Fruit fly (Drosophila melanogaster) whole organism, embryonic: ENCODE data around the gene CG15922.

Source experiments
- Ada2b ChIP-seq: fragments of 200-800 bp; sonication (Bioruptor generic); IDR thresholded peaks from 2 replicates; pipeline ENCODE4 v1.3.6; 2022; ENCODE audit warnings: missing biosample characterization, missing genetic modification characterization
- Awh ChIP-seq: fragments of 200-800 bp; sonication (Bioruptor generic); IDR thresholded peaks from 2 replicates; pipeline ENCODE4, ENCODE4 v1.3.6; 2022; ENCODE audit warnings: missing biosample characterization, missing genetic modification characterization
- CG10979 ChIP-seq: fragments of 200-800 bp; sonication (Bioruptor generic); optimal IDR thresholded peaks from 2 replicates; lab custom pipeline; 2018; ENCODE audit warnings: missing biosample characterization, mild to moderate bottlenecking, missing genetic modification characterization, moderate library complexity
- CG11093 ChIP-seq: fragments of 200-800 bp; sonication (Bioruptor generic); IDR thresholded peaks from 3 replicates; pipeline ENCODE4 v1.3.6; 2022; ENCODE audit warnings: missing biosample characterization, missing genetic modification characterization
- CG11398 ChIP-seq: fragments of 200-800 bp; sonication (Bioruptor generic); optimal IDR thresholded peaks from 2 replicates; lab custom pipeline; 2016; ENCODE audit warnings: missing biosample characterization, missing genetic modification characterization
- CG11504 ChIP-seq: fragments of 200-800 bp; sonication (Bioruptor generic); optimal IDR thresholded peaks from 3 replicates; lab custom pipeline; 2019; ENCODE audit warnings: missing biosample characterization, mild to moderate bottlenecking, missing genetic modification characterization, moderate library complexity
- CG1233 ChIP-seq: fragments of 200-800 bp; sonication (Bioruptor generic); optimal IDR thresholded peaks from 4 replicates; lab custom pipeline; 2018; ENCODE audit warnings: missing biosample characterization, mild to moderate bottlenecking, missing genetic modification characterization
- CG12659 ChIP-seq: fragments of 200-800 bp; sonication (Bioruptor generic); optimal IDR thresholded peaks from 3 replicates; lab custom pipeline; 2017; ENCODE audit warnings: mild to moderate bottlenecking, missing biosample characterization, missing genetic modification reagents, missing genetic modification characterization
- CG13296 ChIP-seq: fragments of 200-800 bp; sonication (Bioruptor generic); optimal IDR thresholded peaks from 3 replicates; lab custom pipeline; 2018; ENCODE audit warnings: missing biosample characterization, mild to moderate bottlenecking, missing genetic modification characterization
- CG13424 ChIP-seq: fragments of 200-800 bp; sonication (Bioruptor generic); optimal IDR thresholded peaks from 2 replicates; lab custom pipeline; 2019; ENCODE audit warnings: missing biosample characterization, mild to moderate bottlenecking, missing genetic modification characterization, moderate library complexity
- CG1647 ChIP-seq: fragments of 200-800 bp; sonication (Bioruptor generic); optimal IDR thresholded peaks from 3 replicates; lab custom pipeline; 2016; ENCODE audit warnings: missing biosample characterization, missing genetic modification characterization
- CG17361 ChIP-seq: fragments of 200-800 bp; sonication (Bioruptor generic); IDR thresholded peaks from 3 replicates; pipeline ENCODE4 v1.3.6; 2022; ENCODE audit warnings: missing biosample characterization, missing genetic modification characterization
- CG18011 ChIP-seq: fragments of 200-800 bp; sonication (Bioruptor generic); optimal IDR thresholded peaks from 2 replicates; lab custom pipeline; 2017; ENCODE audit warnings: missing biosample characterization, missing genetic modification characterization, mild to moderate bottlenecking, moderate library complexity, missing genotype
- CG18619 ChIP-seq: fragments of 200-800 bp; sonication (Bioruptor generic); optimal IDR thresholded peaks from 3 replicates; lab custom pipeline; 2017; ENCODE audit warnings: missing biosample characterization, mild to moderate bottlenecking, missing genetic modification characterization
- CG31441 ChIP-seq: fragments of 200-800 bp; sonication (Bioruptor generic); IDR thresholded peaks from 2 replicates; pipeline ENCODE4 v1.3.6; 2022; ENCODE audit warnings: missing biosample characterization, missing genetic modification characterization
- CG3281 ChIP-seq: fragments of 200-800 bp; sonication (Bioruptor generic); optimal IDR thresholded peaks from 3 replicates; lab custom pipeline; 2017; ENCODE audit warnings: missing biosample characterization, mild to moderate bottlenecking, missing genetic modification characterization
- CG3847 ChIP-seq: fragments of 200-800 bp; sonication (Bioruptor generic); IDR thresholded peaks from 2 replicates; pipeline ENCODE4 v1.3.6; 2022; ENCODE audit warnings: missing biosample characterization, missing genetic modification characterization
- CG5180 ChIP-seq: fragments of 200-800 bp; sonication (Bioruptor generic); optimal IDR thresholded peaks from 3 replicates; lab custom pipeline; 2017; ENCODE audit warnings: missing biosample characterization, missing genetic modification characterization, mild to moderate bottlenecking, moderate library complexity, missing genetic modification reagents
- CG7372 ChIP-seq: fragments of 200-800 bp; sonication (Bioruptor generic); IDR thresholded peaks from 2 replicates; pipeline ENCODE4 v1.3.6; 2022; ENCODE audit warnings: missing biosample characterization, missing genetic modification characterization
- CG8281 ChIP-seq: fragments of 200-800 bp; sonication (Bioruptor generic); optimal IDR thresholded peaks from 2 replicates; lab custom pipeline; 2018; ENCODE audit warnings: missing biosample characterization, mild to moderate bottlenecking, missing genetic modification characterization, moderate library complexity
- CG9817 ChIP-seq: fragments of 200-800 bp; sonication (Bioruptor generic); optimal IDR thresholded peaks from 2 replicates; lab custom pipeline; 2018; ENCODE audit warnings: missing biosample characterization, mild to moderate bottlenecking, missing genetic modification characterization, moderate library complexity
- CTCF ChIP-seq: fragments of 200-800 bp; sonication (Bioruptor generic); optimal IDR thresholded peaks from 2 replicates; lab custom pipeline; 2017; ENCODE audit warnings: missing biosample characterization, mild to moderate bottlenecking, missing genetic modification characterization, moderate library complexity
- CoRest ChIP-seq: fragments of 200-800 bp; sonication (Bioruptor generic); optimal IDR thresholded peaks from 3 replicates; lab custom pipeline; 2018; ENCODE audit warnings: missing biosample characterization, mild to moderate bottlenecking, missing genetic modification characterization, moderate library complexity
- CrebB ChIP-seq: fragments of 200-800 bp; sonication (Bioruptor generic); optimal IDR thresholded peaks from 3 replicates; lab custom pipeline; 2018; ENCODE audit warnings: missing biosample characterization, mild to moderate bottlenecking, missing genetic modification characterization
- E2f2 ChIP-seq: fragments of 200-800 bp; sonication (Bioruptor generic); IDR thresholded peaks from 2 replicates; pipeline ENCODE4 v1.3.6; 2022; ENCODE audit warnings: missing biosample characterization, missing genetic modification characterization
- H15 ChIP-seq: fragments of 200-800 bp; sonication (Bioruptor generic); IDR thresholded peaks from 3 replicates; pipeline ENCODE4 v1.3.6; 2022; ENCODE audit warnings: missing biosample characterization, missing genetic modification characterization
- Hsf ChIP-seq: fragments of 200-800 bp; sonication (Bioruptor generic); optimal IDR thresholded peaks from 3 replicates; lab custom pipeline; 2016; ENCODE audit warnings: missing biosample characterization, missing genetic modification characterization
- MTF-1 ChIP-seq: fragments of 200-800 bp; sonication (Bioruptor generic); optimal IDR thresholded peaks from 2 replicates; lab custom pipeline; 2018; ENCODE audit warnings: missing biosample characterization, mild to moderate bottlenecking, missing genetic modification characterization, borderline replicate concordance
- Opbp ChIP-seq: fragments of 200-800 bp; sonication (Bioruptor generic); IDR thresholded peaks from 3 replicates; pipeline ENCODE4 v1.3.6; 2022; ENCODE audit warnings: missing biosample characterization, missing genetic modification characterization; ENCODE audit not compliant: partially characterized antibody
- ab ChIP-seq: fragments of 200-800 bp; sonication (Bioruptor generic); optimal IDR thresholded peaks from 2 replicates; lab custom pipeline; 2016; ENCODE audit warnings: missing biosample characterization, missing genetic modification characterization
- ac ChIP-seq: fragments of 200-800 bp; sonication (Bioruptor generic); optimal IDR thresholded peaks from 3 replicates; lab custom pipeline; 2017; ENCODE audit warnings: missing biosample characterization, mild to moderate bottlenecking, missing genetic modification characterization
- cad ChIP-seq: fragments of >200 bp; optimal IDR thresholded peaks from 2 replicates; lab custom pipeline; 2017; ENCODE audit warnings: missing biosample characterization, missing genetic modification characterization
- dm ChIP-seq: fragments of 200-800 bp; sonication (Bioruptor generic); optimal IDR thresholded peaks from 3 replicates; lab custom pipeline; 2016; ENCODE audit warnings: missing biosample characterization, missing genetic modification characterization
- dmrt11E ChIP-seq: fragments of 200-800 bp; sonication (Bioruptor generic); optimal IDR thresholded peaks from 3 replicates; lab custom pipeline; 2018; ENCODE audit warnings: missing biosample characterization, mild to moderate bottlenecking, missing genetic modification characterization, moderate library complexity
- gcm2 ChIP-seq: fragments of 200-800 bp; sonication (Bioruptor generic); optimal IDR thresholded peaks from 2 replicates; lab custom pipeline; 2016; ENCODE audit warnings: missing biosample characterization, missing genetic modification characterization
- her ChIP-seq: fragments of 200-800 bp; sonication (Bioruptor generic); optimal IDR thresholded peaks from 2 replicates; lab custom pipeline; 2016; ENCODE audit warnings: missing biosample characterization, missing genetic modification characterization
- kah ChIP-seq: fragments of 200-800 bp; sonication (Bioruptor generic); optimal IDR thresholded peaks from 2 replicates; lab custom pipeline; 2018; ENCODE audit warnings: missing biosample characterization, mild to moderate bottlenecking, missing genetic modification characterization
- klu ChIP-seq: fragments of 200-800 bp; sonication (Bioruptor generic); IDR thresholded peaks from 2 replicates; pipeline ENCODE4 v1.3.6; 2022; ENCODE audit warnings: missing biosample characterization, missing genetic modification characterization
- lilli ChIP-seq: fragments of 200-800 bp; sonication (Bioruptor generic); optimal IDR thresholded peaks from 3 replicates; lab custom pipeline; 2016; ENCODE audit warnings: missing biosample characterization, missing genetic modification characterization
- prd ChIP-seq, 3 experiments: fragments of >200 bp in 2 of 3; fragments of 200-800 bp in 1 of 3; sonication (Bioruptor generic) in 1 of 3; optimal IDR thresholded peaks in 2 of 3; IDR thresholded peaks in 1 of 3; 2 replicates in 2 of 3; 3 replicates in 1 of 3; pipeline versions ENCODE4 v1.3.6 to Lab custom; 2017 to 2022; ENCODE audit warnings: missing biosample characterization in 1 of 3, missing genetic modification characterization in 1 of 3
- pros ChIP-seq: fragments of 200-800 bp; sonication (Bioruptor generic); optimal IDR thresholded peaks from 3 replicates; lab custom pipeline; 2019; ENCODE audit warnings: missing biosample characterization, mild to moderate bottlenecking, missing genetic modification characterization, moderate library complexity
- sc ChIP-seq, 3 experiments: fragments of >200 bp in 2 of 3; fragments of 200-800 bp in 1 of 3; sonication (Bioruptor generic) in 1 of 3; optimal IDR thresholded peaks; 2 replicates in 2 of 3; 3 replicates in 1 of 3; lab custom pipeline; 2017; ENCODE audit warnings: mild to moderate bottlenecking in 1 of 3, missing biosample characterization in 1 of 3, missing genetic modification characterization in 1 of 3, missing genetic modification reagents in 1 of 3
- seq ChIP-seq: fragments of 200-800 bp; sonication (Bioruptor generic); IDR thresholded peaks from 2 replicates; pipeline ENCODE4 v1.3.6; 2022; ENCODE audit warnings: missing biosample characterization, missing genetic modification characterization
- sug ChIP-seq: fragments of 200-800 bp; optimal IDR thresholded peaks from 2 replicates; lab custom pipeline; 2019; ENCODE audit warnings: missing biosample characterization, mild to moderate bottlenecking, missing genetic modification characterization, moderate library complexity
- tgo ChIP-seq: fragments of 200-800 bp; sonication (Bioruptor generic); IDR thresholded peaks from 3 replicates; pipeline ENCODE4 v1.3.6; 2022; ENCODE audit warnings: missing biosample characterization, missing genetic modification characterization
- tio ChIP-seq: fragments of 200-800 bp; sonication (Bioruptor generic); optimal IDR thresholded peaks from 2 replicates; lab custom pipeline; 2017; ENCODE audit warnings: missing biosample characterization, missing genetic modification characterization, inconsistent platforms
- tup ChIP-seq: fragments of 200-800 bp; sonication (Bioruptor generic); optimal IDR thresholded peaks from 2 replicates; lab custom pipeline; 2016; ENCODE audit warnings: missing biosample characterization, mild to moderate bottlenecking, missing genetic modification characterization, moderate library complexity
- usp ChIP-seq: fragments of >200 bp; optimal IDR thresholded peaks from 2 replicates; lab custom pipeline; 2017; ENCODE audit warnings: missing biosample characterization, missing genetic modification characterization

CG15922 gene

DNA sequence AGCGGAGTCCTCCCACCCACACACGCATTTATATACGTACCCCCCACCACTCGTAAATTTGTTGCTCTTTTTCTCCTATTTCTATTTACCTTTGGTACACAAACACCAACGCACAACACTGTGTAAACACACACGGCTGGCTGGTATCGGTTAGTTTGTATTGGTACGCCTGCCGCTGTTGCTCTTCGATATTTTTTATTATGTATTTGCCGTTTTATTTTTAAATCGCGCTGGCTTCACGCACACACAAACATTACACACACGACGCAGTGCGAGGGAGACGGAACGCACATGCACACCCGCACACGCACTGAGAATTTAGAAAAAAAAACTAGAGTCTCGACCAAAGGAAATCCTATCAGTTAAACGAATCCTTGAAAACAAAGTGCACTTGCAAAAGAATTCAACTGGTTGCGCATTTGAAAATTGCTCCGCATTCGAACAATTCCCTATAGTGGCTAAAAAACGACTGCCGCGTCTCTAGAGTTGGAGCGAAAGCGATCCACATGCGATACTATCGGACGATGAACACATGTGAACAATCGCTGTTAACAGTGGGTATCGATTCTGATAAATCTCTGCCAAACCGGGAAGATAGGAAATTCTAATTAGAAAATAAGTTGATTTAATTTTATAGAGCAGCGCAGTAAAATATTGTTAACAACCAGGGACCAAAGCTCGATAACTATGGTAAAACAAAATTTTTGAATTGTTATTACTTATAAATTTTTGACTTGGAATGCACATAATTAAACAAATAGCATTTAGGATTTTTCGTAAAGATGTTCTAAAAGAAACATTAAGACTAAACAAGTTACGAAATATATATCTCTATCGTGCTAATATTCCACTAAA lies 9.2 kb downstream of the CG15922 start (continued):
- TF ChIP-seq H15 (GFP tag; lab: Robert Waterston, UW) (no peak), Hsf (GFP tag; lab: Kevin White, UChicago) (no peak), CG9817 (peak; percentile 49), kah (GFP tag; lab: Kevin White, UChicago) (peak; percentile 77), usp (no peak), ab (no peak), Opbp (peak; percentile 98), dmrt11E (tag; lab: Kevin White, UChicago) (peak; percentile 46), Awh (GFP tag; lab: Robert Waterston, UW) (peak; percentile 79), her (GFP tag; lab: Kevin White, UChicago) (peak; percentile 32), CG8281 (tag; lab: Kevin White, UChicago) (peak; percentile 48), CG12659 (GFP tag; lab: Kevin White, UChicago) (peak; percentile 41), dm (peak; percentile 53), MTF-1 (GFP tag; lab: Kevin White, UChicago) (peak; percentile 96), CG1233 (GFP tag; lab: Kevin White, UChicago) (peak; percentile 92), CoRest (tag; lab: Kevin White, UChicago) (peak; percentile 8), CG31441 (GFP tag; lab: Robert Waterston, UW) (no peak; the same call in 1 of the 2 replicates), klu (GFP tag; lab: Robert Waterston, UW) (no peak), E2f2 (GFP tag; lab: Robert Waterston, UW) (peak; percentile 65), CG11398 (GFP tag; lab: Kevin White, UChicago) (peak; percentile 57), ac (GFP tag; lab: Kevin White, UChicago) (peak; percentile 92), gcm2 (no peak), CG7372 (no peak), CG1647 (GFP tag; lab: Kevin White, UChicago) (peak; percentile 23), cad (GFP tag; lab: Kevin White, UChicago) (no peak), CG5180 (GFP tag; lab: Kevin White, UChicago) (peak; percentile 90), CG17361 (GFP tag; lab: Robert Waterston, UW) (no peak), CG11093 (GFP tag; lab: Robert Waterston, UW) (no peak; the same call in 2 of the 3 replicates), CG13424 (tag; lab: Kevin White, UChicago) (peak; percentile 69), CG3281 (GFP tag; lab: Kevin White, UChicago) (peak; percentile 75), CG13296 (peak; percentile 86), sug (tag; lab: Kevin White, UChicago) (peak; percentile 48), tup (GFP tag; lab: Kevin White, UChicago) (peak; percentile 44), CTCF (GFP tag; lab: Kevin White, UChicago) (peak; percentile 19), seq (GFP tag; lab: Robert Waterston, UW) (peak; percentile 62; the same call in 1 of the 2 replicates), CG18011 (GFP tag; lab: Kevin White, UChicago) (peak; percentile 61), sc (optimal IDR thresholded peaks at IDR 0.05; lab: Kevin White, UChicago) (no peak), sc (GFP tag; optimal IDR thresholded peaks at IDR 0.05; lab: Kevin White, UChicago) (peak; percentile 57), CrebB (tag; lab: Kevin White, UChicago) (peak; percentile 91), CG11504 (tag; lab: Kevin White, UChicago) (no peak), CG10979 (tag; lab: Kevin White, UChicago) (no peak), CG3847 (no peak), prd (optimal IDR thresholded peaks at IDR 0.05; lab: Kevin White, UChicago) (no peak), prd (GFP tag; IDR thresholded peaks at IDR 0.05; lab: Robert Waterston, UW) (no peak; the same call in 1 of the 3 replicates), lilli (GFP tag; lab: Kevin White, UChicago) (no peak), pros (GFP tag; lab: Kevin White, UChicago) (peak; percentile 32), CG18619 (GFP tag; lab: Kevin White, UChicago) (peak; percentile 50), Ada2b (GFP tag; lab: Robert Waterston, UW) (no peak), tio (GFP tag; lab: Kevin White, UChicago) (no peak), tgo (GFP tag; lab: Robert Waterston, UW) (no peak; the same call in 2 of the 3 replicates)
